Worm (Caenorhabditis elegans) whole organism, mixed stage, embryonic: ENCODE data around the gene srd-40.

Experiments
- M03D4.4 ChIP-seq: sonication (generic microtip); optimal IDR thresholded peaks from 2 replicates; lab custom pipeline; 2017; ENCODE audit warnings: mild to moderate bottlenecking, missing genetic modification characterization, missing compliant biosample characterization
- bed-3 ChIP-seq: fragments of 200-800 bp; sonication (Bioruptor generic); optimal IDR thresholded peaks from 3 replicates; lab custom pipeline; 2018; ENCODE audit warnings: mild to moderate bottlenecking, missing genetic modification characterization, moderate library complexity, missing compliant biosample characterization
- ceh-39 ChIP-seq: fragments of 150-350 bp; optimal IDR thresholded peaks from 2 replicates; lab custom pipeline; 2014; ENCODE audit warnings: missing biosample characterization, missing genetic modification characterization
- ceh-43 ChIP-seq: fragments of 200-800 bp; sonication (Bioruptor generic); optimal IDR thresholded peaks from 2 replicates; lab custom pipeline; 2018; ENCODE audit warnings: mild to moderate bottlenecking, missing genetic modification characterization, moderate library complexity, missing compliant biosample characterization
- ces-1 ChIP-seq: fragments of 150-350 bp; optimal IDR thresholded peaks from 2 replicates; lab custom pipeline; 2014; ENCODE audit warnings: missing biosample characterization, missing genetic modification reagents, missing genetic modification characterization
- cnd-1 ChIP-seq: fragments of 200-800 bp; sonication (Bioruptor generic); optimal IDR thresholded peaks from 2 replicates; lab custom pipeline; 2018; ENCODE audit warnings: mild to moderate bottlenecking, missing genetic modification characterization, missing compliant biosample characterization
- drap-1 ChIP-seq: fragments of 200-800 bp; sonication (Bioruptor generic); optimal IDR thresholded peaks from 3 replicates; lab custom pipeline; 2018; ENCODE audit warnings: mild to moderate bottlenecking, missing genetic modification characterization, missing compliant biosample characterization
- elt-1 ChIP-seq: sonication (generic microtip); optimal IDR thresholded peaks from 2 replicates; lab custom pipeline; 2017; ENCODE audit warnings: missing genetic modification characterization, mild to moderate bottlenecking, missing compliant biosample characterization, antibody characterized with exemption, moderate library complexity, borderline replicate concordance; ENCODE audit not compliant: insufficient read depth
- elt-3 ChIP-seq: fragments of 150-350 bp; optimal IDR thresholded peaks from 2 replicates; lab custom pipeline; 2014; ENCODE audit warnings: missing biosample characterization, missing genetic modification characterization
- flh-1 ChIP-seq: fragments of 200-800 bp; sonication (Bioruptor generic); optimal IDR thresholded peaks from 2 replicates; lab custom pipeline; 2018; ENCODE audit warnings: mild to moderate bottlenecking, missing genetic modification characterization, moderate library complexity, missing compliant biosample characterization
- ham-2 ChIP-seq: fragments of 200-800 bp; sonication (Bioruptor generic); optimal IDR thresholded peaks from 2 replicates; lab custom pipeline; 2018; ENCODE audit warnings: mild to moderate bottlenecking, missing genetic modification characterization, missing compliant biosample characterization
- hlh-1 ChIP-seq: fragments of 150-350 bp; optimal IDR thresholded peaks from 2 replicates; lab custom pipeline; 2014; ENCODE audit warnings: missing biosample characterization, missing genetic modification reagents, missing genetic modification characterization
- lin-13 ChIP-seq: fragments of 150-350 bp; optimal IDR thresholded peaks from 2 replicates; lab custom pipeline; 2014; ENCODE audit warnings: missing biosample characterization, missing genetic modification characterization
- lin-32 ChIP-seq: fragments of 200-800 bp; sonication (Bioruptor generic); optimal IDR thresholded peaks from 2 replicates; lab custom pipeline; 2018; ENCODE audit warnings: mild to moderate bottlenecking, missing genetic modification characterization, missing compliant biosample characterization
- lsy-2 ChIP-seq: fragments of 150-350 bp; optimal IDR thresholded peaks from 2 replicates; lab custom pipeline; 2014; ENCODE audit warnings: missing biosample characterization, missing genetic modification characterization
- mep-1 ChIP-seq: fragments of 150-350 bp; optimal IDR thresholded peaks from 2 replicates; lab custom pipeline; 2017; ENCODE audit warnings: missing biosample characterization, missing genetic modification reagents, missing genetic modification characterization, inconsistent platforms
- mls-2 ChIP-seq: sonication (generic microtip); optimal IDR thresholded peaks from 2 replicates; lab custom pipeline; 2016; ENCODE audit warnings: mild to moderate bottlenecking, missing genetic modification characterization, moderate library complexity, missing compliant biosample characterization
- nhr-12 ChIP-seq: fragments of 150-350 bp; optimal IDR thresholded peaks from 2 replicates; lab custom pipeline; 2014; ENCODE audit warnings: missing biosample characterization, missing genetic modification characterization
- nhr-2 ChIP-seq: fragments of 150-350 bp; optimal IDR thresholded peaks from 2 replicates; lab custom pipeline; 2014; ENCODE audit warnings: missing biosample characterization, missing genetic modification characterization
- nhr-28 ChIP-seq: fragments of 150-350 bp; optimal IDR thresholded peaks from 2 replicates; lab custom pipeline; 2014; ENCODE audit warnings: missing biosample characterization, missing genetic modification characterization
- nhr-76 ChIP-seq: sonication (generic microtip); optimal IDR thresholded peaks from 2 replicates; lab custom pipeline; 2017; ENCODE audit warnings: missing biosample characterization, missing genetic modification characterization
- pha-4 ChIP-seq: fragments of 150-350 bp; optimal IDR thresholded peaks from 2 replicates; lab custom pipeline; 2018; ENCODE audit warnings: missing biosample characterization, missing genetic modification reagents, missing genetic modification characterization
- sem-2 ChIP-seq: fragments of 200-800 bp; sonication (Bioruptor generic); optimal IDR thresholded peaks from 2 replicates; lab custom pipeline; 2018; ENCODE audit warnings: mild to moderate bottlenecking, missing genetic modification characterization, missing compliant biosample characterization
- snpc-4 ChIP-seq: fragments of 150-350 bp; optimal IDR thresholded peaks from 2 replicates; lab custom pipeline; 2014; ENCODE audit warnings: missing biosample characterization, missing genetic modification characterization
- sptf-1 ChIP-seq: sonication (generic microtip); optimal IDR thresholded peaks from 2 replicates; lab custom pipeline; 2017; ENCODE audit warnings: mild to moderate bottlenecking, missing genetic modification characterization, moderate library complexity, missing compliant biosample characterization
- tbx-8 ChIP-seq: fragments of 200-800 bp; sonication (Bioruptor generic); optimal IDR thresholded peaks from 2 replicates; lab custom pipeline; 2018; ENCODE audit warnings: mild to moderate bottlenecking, missing genetic modification characterization, moderate library complexity, missing compliant biosample characterization
- unc-39 ChIP-seq: fragments of 150-350 bp; optimal IDR thresholded peaks from 2 replicates; lab custom pipeline; 2014; ENCODE audit warnings: missing biosample characterization, missing genetic modification characterization
- unc-62 ChIP-seq: fragments of 150-350 bp; optimal IDR thresholded peaks from 2 replicates; lab custom pipeline; 2014; ENCODE audit warnings: missing biosample characterization, missing genetic modification reagents, missing genetic modification characterization
- ztf-11 ChIP-seq: fragments of 150-350 bp; optimal IDR thresholded peaks from 2 replicates; lab custom pipeline; 2014; ENCODE audit warnings: missing biosample characterization, missing genetic modification characterization

Gene srd-40

DNA sequence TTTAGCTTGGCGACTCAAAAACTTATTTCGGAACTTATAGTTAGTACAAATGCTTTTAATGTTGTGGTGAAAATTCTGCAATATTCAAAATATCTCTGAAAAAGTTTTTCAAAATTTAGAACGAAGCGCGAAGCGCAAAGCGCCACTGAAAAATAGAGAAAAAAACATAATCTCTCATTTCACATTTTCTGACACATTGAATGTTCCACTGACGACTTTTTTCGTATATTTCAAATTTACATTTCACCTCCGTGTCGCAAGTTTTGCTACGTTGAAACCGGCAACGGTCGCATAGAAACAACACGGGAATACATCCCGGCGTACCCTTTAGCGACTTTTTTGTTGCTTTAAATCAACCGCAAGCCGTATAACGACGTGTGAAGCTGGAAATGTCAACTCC is 24.8 kb downstream of the srd-40 start, which contains the start of gene F42F12.14:
F42F12.14 (plus strand) TSS at position 301 of the 400 bp plus-strand sequence.
- TF ChIP-seq pha-4 (tag; lab: Kevin White, UChicago), result no peak
- TF ChIP-seq cnd-1 (tag; lab: Kevin White, UChicago), result no peak
- TF ChIP-seq mls-2 (tag; lab: Kevin White, UChicago), result no peak
- TF ChIP-seq unc-39 (tag; lab: Kevin White, UChicago), result no peak

DNA sequence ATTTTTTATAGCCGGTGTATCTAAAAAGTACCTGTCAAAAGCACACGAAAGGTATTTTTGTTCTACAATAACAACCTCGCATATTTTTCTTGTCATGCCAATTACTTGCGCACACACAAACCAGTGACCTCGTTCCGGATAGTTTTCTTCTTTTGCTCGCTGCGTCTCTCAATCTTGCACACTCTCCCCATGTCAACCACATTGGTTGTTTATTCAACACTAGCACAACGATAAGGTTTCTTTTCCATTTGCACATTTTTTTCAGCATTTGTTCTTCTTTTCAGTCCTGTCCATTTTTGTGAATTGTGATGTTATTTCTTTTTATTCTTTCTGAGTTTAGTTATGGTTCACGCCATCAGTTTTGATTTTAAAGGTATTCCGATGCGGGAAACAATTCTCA is 26.7 kb downstream of the srd-40 start, which contains the start of gene F42F12.3:
F42F12.3 (plus strand) TSS at position 372 of the 400 bp plus-strand sequence.
- TF ChIP-seq cnd-1 (tag; lab: Kevin White, UChicago) (no peak), pha-4 (tag; lab: Kevin White, UChicago) (peak; percentile 3)

DNA sequence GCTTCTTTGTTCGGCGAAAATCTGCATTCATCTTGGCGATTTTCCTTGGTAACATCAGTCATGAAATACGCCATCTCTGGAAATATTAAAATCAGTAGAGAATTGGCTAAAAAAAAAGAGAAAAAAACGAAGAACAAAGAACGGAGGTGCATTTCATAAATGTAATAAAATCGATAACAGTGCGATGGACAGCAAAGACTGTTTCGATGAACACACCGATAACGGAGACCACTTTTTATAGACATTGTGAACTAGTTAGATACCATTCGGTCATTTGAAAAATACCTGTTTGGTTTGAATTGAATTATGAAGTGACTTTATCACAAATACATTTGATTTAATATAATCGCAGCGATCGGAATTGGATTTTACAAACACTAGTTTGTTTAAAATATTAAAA is 29.3 kb downstream of the srd-40 start, which contains the start of gene F42F12.4:
F42F12.4 (minus strand) TSS at position 76 of the 400 bp plus-strand sequence.
- TF ChIP-seq flh-1, result no peak
- TF ChIP-seq nhr-2 (tag; lab: Kevin White, UChicago), result no peak
- TF ChIP-seq nhr-28 (tag; lab: Kevin White, UChicago), result no peak
- TF ChIP-seq nhr-12, result no peak
- TF ChIP-seq mls-2 (tag; lab: Kevin White, UChicago), result no peak
- TF ChIP-seq drap-1 (GFP tag; lab: Kevin White, UChicago), result no peak
- TF ChIP-seq M03D4.4, result no peak
- no peak for TF ChIP-seq ceh-43
- no peak for TF ChIP-seq lin-32
- no peak for TF ChIP-seq tbx-8 (GFP tag; lab: Kevin White, UChicago)
- TF ChIP-seq hlh-1 (tag; lab: Kevin White, UChicago), result no peak
- no peak for TF ChIP-seq nhr-76 (tag; lab: Kevin White, UChicago)

DNA sequence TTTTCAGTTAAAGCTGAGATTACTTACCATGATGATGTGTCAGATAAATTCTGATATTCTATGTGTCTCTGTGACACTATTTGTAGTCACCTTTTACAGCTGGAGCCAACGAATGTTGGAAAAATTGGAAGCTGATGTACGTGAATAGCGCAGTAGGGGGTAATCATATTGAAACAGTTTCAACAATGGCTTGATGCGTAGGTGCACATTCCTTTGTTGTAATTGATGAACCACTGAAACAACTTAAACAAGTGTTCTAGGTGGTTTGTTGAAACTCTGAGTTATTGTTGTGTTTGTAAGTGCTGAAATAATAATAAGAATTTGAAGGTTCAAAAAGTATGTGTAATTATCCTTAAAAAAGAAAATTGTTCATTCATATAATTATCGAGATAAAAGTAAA is 33.0 kb downstream of the srd-40 start, which contains the start of gene nspc-12:
nspc-12 (minus strand) TSS at position 101 of the 400 bp plus-strand sequence.
- TF ChIP-seq ceh-39 (tag; lab: Kevin White, UChicago) (no peak), sem-2 (GFP tag; lab: Kevin White, UChicago) (no peak), elt-1 (tag; lab: Kevin White, UChicago) (no peak), ces-1 (GFP tag; lab: Kevin White, UChicago) (no peak), sptf-1 (tag; lab: Kevin White, UChicago) (no peak), lsy-2 (no peak), elt-3 (no peak), flh-1 (no peak), lin-13 (tag; lab: Kevin White, UChicago) (no peak), unc-62 (GFP tag; lab: Kevin White, UChicago) (no peak), M03D4.4 (no peak), hlh-1 (tag; lab: Kevin White, UChicago) (no peak), nhr-76 (tag; lab: Kevin White, UChicago) (no peak), mls-2 (tag; lab: Kevin White, UChicago) (no peak), nhr-2 (tag; lab: Kevin White, UChicago) (no peak), snpc-4 (no peak), ham-2 (GFP tag; lab: Kevin White, UChicago) (no peak)

DNA sequence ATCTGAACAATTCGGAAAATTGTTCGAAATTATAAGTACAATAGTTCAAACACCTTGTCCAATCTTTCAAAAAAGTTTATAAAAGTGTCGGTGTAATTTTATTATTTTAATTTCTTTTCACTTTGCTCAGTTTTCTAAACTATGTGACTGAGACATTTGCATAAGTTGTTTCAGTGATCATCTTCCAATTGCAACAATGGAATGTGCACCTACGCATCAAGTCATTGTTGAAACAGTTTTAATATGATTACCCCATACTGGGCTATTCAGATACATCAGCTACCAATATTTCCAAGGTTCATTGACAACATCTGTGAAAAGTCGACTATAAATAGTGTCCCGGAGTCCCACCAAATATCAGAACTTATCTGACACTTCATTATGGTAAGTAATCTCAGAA is 33.6 kb downstream of the srd-40 start, which contains the start of gene nspc-13:
nspc-13 (plus strand) TSS at position 301 of the 400 bp plus-strand sequence.
- TF ChIP-seq flh-1, result no peak
- no peak for TF ChIP-seq unc-62 (GFP tag; lab: Kevin White, UChicago)
- TF ChIP-seq elt-3, result no peak
- TF ChIP-seq mep-1 (tag; lab: Kevin White, UChicago), result no peak
- TF ChIP-seq hlh-1 (tag; lab: Kevin White, UChicago), result no peak
- TF ChIP-seq cnd-1 (tag; lab: Kevin White, UChicago), result no peak

DNA sequence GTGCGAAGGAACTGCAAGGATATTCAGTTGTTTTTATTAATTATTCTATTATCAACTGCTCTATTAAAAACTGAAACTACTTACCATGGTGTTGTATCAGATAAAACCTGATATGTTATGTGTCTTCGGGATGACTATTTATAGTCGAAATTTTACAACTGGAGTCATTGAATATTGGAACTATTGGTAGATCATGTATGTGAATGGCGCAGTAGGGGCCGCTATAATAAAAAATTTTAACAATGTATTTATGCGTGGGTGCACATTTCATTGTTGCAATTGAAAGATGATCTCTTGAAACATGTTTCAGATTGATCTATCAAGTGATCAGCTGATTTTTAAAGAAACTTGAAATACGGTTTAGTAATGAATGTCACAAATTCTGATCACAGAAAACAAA is 35.4 kb downstream of the srd-40 start, which contains the start of gene nspc-14:
nspc-14 (minus strand) TSS at position 101 of the 400 bp plus-strand sequence.
- no peak for TF ChIP-seq ceh-43
- no peak for TF ChIP-seq unc-62 (GFP tag; lab: Kevin White, UChicago)
- no peak for TF ChIP-seq flh-1
- no peak for TF ChIP-seq lin-32
- no peak for TF ChIP-seq nhr-28 (tag; lab: Kevin White, UChicago)
- TF ChIP-seq ztf-11 (tag; lab: Kevin White, UChicago), result no peak
- no peak for TF ChIP-seq ham-2 (GFP tag; lab: Kevin White, UChicago)
- TF ChIP-seq hlh-1 (tag; lab: Kevin White, UChicago), result no peak
- TF ChIP-seq cnd-1 (tag; lab: Kevin White, UChicago), result no peak
- TF ChIP-seq sptf-1 (tag; lab: Kevin White, UChicago), result no peak
- TF ChIP-seq ceh-39 (tag; lab: Kevin White, UChicago), result no peak
- no peak for TF ChIP-seq bed-3 (GFP tag; lab: Kevin White, UChicago)
- TF ChIP-seq unc-39 (tag; lab: Kevin White, UChicago), result no peak
